Worm (Caenorhabditis elegans): Measurements from ENCODE around the gene F08D12.2.
A peak's percentile ranks its signal among the peaks of the same experiment; 100 is the strongest.

F08D12.2 gene

DNA sequence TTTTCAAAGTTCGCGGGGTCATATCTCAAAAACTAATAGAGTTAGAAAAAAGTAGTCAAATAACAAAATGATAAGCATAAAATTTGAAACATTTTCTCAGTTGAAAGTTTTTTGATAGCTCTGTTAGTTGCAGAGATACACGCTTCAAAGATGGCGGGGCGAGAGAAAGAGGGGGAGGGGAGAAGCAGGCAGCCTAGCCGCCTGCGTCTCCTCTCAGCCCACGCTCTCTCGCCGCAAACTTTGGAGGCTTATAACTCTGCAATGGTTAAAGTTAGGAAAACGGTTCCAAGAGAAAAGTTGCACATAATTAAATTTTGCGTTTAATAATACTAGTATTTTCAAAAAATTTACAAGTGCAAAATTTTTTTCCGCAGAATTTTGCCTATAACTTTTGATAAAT is 20.3 kb downstream of the F08D12.2 start:
- TF ChIP-seq nhr-12 (tag; optimal IDR thresholded peaks at IDR 0.05) (no peak), lin-13 (GFP tag; optimal IDR thresholded peaks at IDR 0.05) (peak; percentile 48)

DNA sequence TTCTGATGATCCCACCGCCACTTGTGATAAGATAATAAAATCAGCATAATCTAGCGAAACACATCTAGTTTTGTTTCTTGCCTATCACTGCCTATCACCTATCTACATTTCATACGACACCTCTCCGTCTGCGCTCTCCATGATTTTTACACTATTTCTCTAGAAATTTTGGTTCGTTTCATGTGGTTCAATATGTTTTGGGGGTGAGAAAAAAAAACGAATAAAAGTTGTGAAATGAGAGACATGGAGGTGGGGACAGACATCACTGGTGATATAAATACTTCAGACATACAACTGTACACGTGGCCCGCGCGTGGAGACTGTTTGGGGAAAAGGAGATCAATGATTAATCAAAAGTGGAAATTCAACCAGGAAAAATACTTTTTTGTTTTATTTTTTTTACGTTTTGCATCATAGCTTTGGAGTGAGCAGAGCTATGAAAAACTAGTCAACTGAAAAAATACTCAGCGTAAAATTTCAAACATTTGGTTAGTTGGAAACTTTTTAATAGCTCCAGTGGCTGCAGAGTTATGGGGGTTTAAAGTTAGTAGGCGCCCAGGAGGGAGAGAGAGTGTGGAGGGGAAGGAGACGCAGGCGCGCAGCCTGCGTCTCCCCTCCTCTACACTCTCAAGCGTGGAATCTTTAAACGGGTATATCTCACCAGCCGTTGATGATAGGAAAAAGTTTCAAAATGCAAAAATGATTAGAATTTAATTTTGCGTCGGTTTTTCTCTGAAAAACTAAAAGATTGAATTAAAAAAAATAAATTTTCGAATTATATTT is 21.5 kb downstream of the F08D12.2 start:
- TF ChIP-seq dmd-4 (tag; optimal IDR thresholded peaks at IDR 0.05) (no peak), lin-13 (GFP tag; optimal IDR thresholded peaks at IDR 0.05) (peak; percentile 2), snpc-4 (tag; optimal IDR thresholded peaks at IDR 0.05) (no peak), ZK546.5 (tag; optimal IDR thresholded peaks at IDR 0.05) (no peak), nhr-23 (tag; optimal IDR thresholded peaks at IDR 0.05) (no peak), crh-2 (tag; optimal IDR thresholded peaks at IDR 0.05) (peak; percentile 32), elt-3 (tag; optimal IDR thresholded peaks at IDR 0.05) (no peak), fos-1 (tag; optimal IDR thresholded peaks at IDR 0.05) (peak; percentile 60), nhr-12 (tag; optimal IDR thresholded peaks at IDR 0.05) (no peak), nhr-77 (tag; optimal IDR thresholded peaks at IDR 0.05) (no peak), unc-62 (GFP tag; optimal IDR thresholded peaks at IDR 0.05) (no peak), egl-27 (tag; optimal IDR thresholded peaks at IDR 0.05) (peak; percentile 5), nhr-21 (tag; optimal IDR thresholded peaks at IDR 0.05) (peak; percentile 2), unc-39 (tag; optimal IDR thresholded peaks at IDR 0.05) (no peak), nhr-11 (tag; optimal IDR thresholded peaks at IDR 0.05) (no peak), R02D3.7 (tag; optimal IDR thresholded peaks at IDR 0.05) (no peak), ama-1 (optimal IDR thresholded peaks at IDR 0.05) (no peak), nhr-129 (tag; optimal IDR thresholded peaks at IDR 0.05) (no peak), unc-55 (GFP tag; optimal IDR thresholded peaks at IDR 0.05) (no peak), Y55F3AM.14 (GFP tag; optimal IDR thresholded peaks at IDR 0.05) (peak; percentile 6), ztf-4 (tag; optimal IDR thresholded peaks at IDR 0.05) (no peak), lin-39 (tag; optimal IDR thresholded peaks at IDR 0.05) (no peak), nhr-237 (tag; optimal IDR thresholded peaks at IDR 0.05) (no peak), sma-9 (GFP tag; optimal IDR thresholded peaks at IDR 0.05) (peak; percentile 70), sma-9 (tag; optimal IDR thresholded peaks at IDR 0.05) (no peak), sem-4 (tag; optimal IDR thresholded peaks at IDR 0.05) (no peak), zag-1 (tag; optimal IDR thresholded peaks at IDR 0.05) (no peak), mab-5 (tag; optimal IDR thresholded peaks at IDR 0.05) (no peak), nhr-6 (tag; optimal IDR thresholded peaks at IDR 0.05) (no peak), nhr-25 (tag; optimal IDR thresholded peaks at IDR 0.05) (no peak), F13H6.1 (tag; optimal IDR thresholded peaks at IDR 0.05) (no peak)

DNA sequence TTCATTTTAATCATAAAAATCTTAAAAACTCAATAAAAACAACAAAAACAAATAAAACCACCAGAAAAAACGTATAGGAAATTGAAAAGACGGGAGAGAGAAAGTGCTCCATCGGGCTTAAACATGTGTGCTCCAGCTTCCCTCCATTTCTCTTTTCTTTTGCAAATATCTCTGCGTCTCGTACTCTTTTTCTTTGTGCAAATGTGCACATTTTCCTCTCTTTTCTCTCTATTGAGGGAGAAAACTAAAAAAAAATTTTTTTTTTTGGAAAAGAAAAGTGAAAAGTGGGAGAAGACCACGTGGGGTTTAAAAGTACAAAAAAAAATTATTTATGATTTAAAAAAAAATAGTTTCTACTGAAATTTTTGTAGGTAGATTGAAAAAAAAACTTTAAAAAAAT is 22.8 kb downstream of the F08D12.2 start:
- TF ChIP-seq F13H6.1 (tag; optimal IDR thresholded peaks at IDR 0.05) (peak; percentile 38), ceh-82 (tag; optimal IDR thresholded peaks at IDR 0.05) (no peak), unc-39 (tag; optimal IDR thresholded peaks at IDR 0.05) (no peak), sma-9 (GFP tag; optimal IDR thresholded peaks at IDR 0.05) (peak; percentile 52), sma-9 (tag; optimal IDR thresholded peaks at IDR 0.05) (no peak), unc-55 (GFP tag; optimal IDR thresholded peaks at IDR 0.05) (peak; percentile 78), sem-4 (tag; optimal IDR thresholded peaks at IDR 0.05) (no peak), nhr-23 (tag; optimal IDR thresholded peaks at IDR 0.05) (no peak), nhr-77 (tag; optimal IDR thresholded peaks at IDR 0.05) (no peak), lin-13 (GFP tag; optimal IDR thresholded peaks at IDR 0.05) (peak; percentile 13), lsy-2 (tag; optimal IDR thresholded peaks at IDR 0.05) (peak in 1 of 2 experiments; percentile 65), elt-1 (tag; optimal IDR thresholded peaks at IDR 0.05) (no peak), blmp-1 (tag; optimal IDR thresholded peaks at IDR 0.05; ENCODE audit: insufficient read depth) (peak; percentile 12), C34F6.9 (tag; optimal IDR thresholded peaks at IDR 0.05) (peak; percentile 53), ztf-1 (GFP tag; conservative IDR thresholded peaks at IDR 0.05) (no peak), mdl-1 (tag; optimal IDR thresholded peaks at IDR 0.05) (peak in 1 of 2 experiments; percentile 72), nhr-129 (tag; optimal IDR thresholded peaks at IDR 0.05) (peak; percentile 2), ztf-4 (tag; optimal IDR thresholded peaks at IDR 0.05) (no peak), ztf-11 (tag; optimal IDR thresholded peaks at IDR 0.05) (no peak), aly-2 (tag; optimal IDR thresholded peaks at IDR 0.05) (no peak)

All from whole organism, L2 larva.